Fruit fly (Drosophila melanogaster): ENCODE data around the gene CG11109.
A peak's percentile ranks its signal among the peaks of the same experiment; 100 is the strongest.

dm6 chr3L:22826236-22826635, 45.8 kb upstream of the CG11109 start:
- TF ChIP-seq fkh (GFP tag; optimal IDR thresholded peaks at IDR 0.05) (no peak), CG6276 (GFP tag; optimal IDR thresholded peaks at IDR 0.05) (peak; percentile 44), net (GFP tag; optimal IDR thresholded peaks at IDR 0.05) (no peak), Hr4 (GFP tag; optimal IDR thresholded peaks at IDR 0.05) (no peak), CG3919 (GFP tag; optimal IDR thresholded peaks at IDR 0.05) (no peak), salr (GFP tag; optimal IDR thresholded peaks at IDR 0.05) (peak in 1 of 2 experiments; percentile 3), CG11902 (GFP tag; optimal IDR thresholded peaks at IDR 0.05) (no peak), cyc (GFP tag; optimal IDR thresholded peaks at IDR 0.05) (no peak), Ets96B (tag; optimal IDR thresholded peaks at IDR 0.05) (peak; percentile 5), CG4318 (GFP tag; optimal IDR thresholded peaks at IDR 0.05) (no peak)
